Worm (Caenorhabditis elegans) whole organism, mixed stage, embryonic: ENCODE measurements around the gene ins-2.

Experiments
- M03D4.4 ChIP-seq: sonication (generic microtip); optimal IDR thresholded peaks from 2 replicates; lab custom pipeline; 2017; ENCODE audit warnings: mild to moderate bottlenecking, missing genetic modification characterization, missing compliant biosample characterization
- bed-3 ChIP-seq: fragments of 200-800 bp; sonication (Bioruptor generic); optimal IDR thresholded peaks from 3 replicates; lab custom pipeline; 2018; ENCODE audit warnings: mild to moderate bottlenecking, missing genetic modification characterization, moderate library complexity, missing compliant biosample characterization
- blmp-1 ChIP-seq: fragments of 150-350 bp; optimal IDR thresholded peaks from 2 replicates; lab custom pipeline; 2014; ENCODE audit warnings: missing biosample characterization, missing genetic modification characterization
- ceh-39 ChIP-seq: fragments of 150-350 bp; optimal IDR thresholded peaks from 2 replicates; lab custom pipeline; 2014; ENCODE audit warnings: missing biosample characterization, missing genetic modification characterization
- ceh-43 ChIP-seq: fragments of 200-800 bp; sonication (Bioruptor generic); optimal IDR thresholded peaks from 2 replicates; lab custom pipeline; 2018; ENCODE audit warnings: mild to moderate bottlenecking, missing genetic modification characterization, moderate library complexity, missing compliant biosample characterization
- ceh-83 ChIP-seq: fragments of 200-800 bp; sonication (Bioruptor generic); optimal IDR thresholded peaks from 2 replicates; lab custom pipeline; 2018; ENCODE audit warnings: mild to moderate bottlenecking, missing genetic modification characterization, missing compliant biosample characterization
- ces-1 ChIP-seq: fragments of 150-350 bp; optimal IDR thresholded peaks from 2 replicates; lab custom pipeline; 2014; ENCODE audit warnings: missing biosample characterization, missing genetic modification reagents, missing genetic modification characterization
- cnd-1 ChIP-seq: fragments of 200-800 bp; sonication (Bioruptor generic); optimal IDR thresholded peaks from 2 replicates; lab custom pipeline; 2018; ENCODE audit warnings: mild to moderate bottlenecking, missing genetic modification characterization, missing compliant biosample characterization
- drap-1 ChIP-seq: fragments of 200-800 bp; sonication (Bioruptor generic); optimal IDR thresholded peaks from 3 replicates; lab custom pipeline; 2018; ENCODE audit warnings: mild to moderate bottlenecking, missing genetic modification characterization, missing compliant biosample characterization
- elt-1 ChIP-seq: sonication (generic microtip); optimal IDR thresholded peaks from 2 replicates; lab custom pipeline; 2017; ENCODE audit warnings: missing genetic modification characterization, mild to moderate bottlenecking, missing compliant biosample characterization, antibody characterized with exemption, moderate library complexity, borderline replicate concordance; ENCODE audit not compliant: insufficient read depth
- elt-3 ChIP-seq: fragments of 150-350 bp; optimal IDR thresholded peaks from 2 replicates; lab custom pipeline; 2014; ENCODE audit warnings: missing biosample characterization, missing genetic modification characterization
- flh-1 ChIP-seq: fragments of 200-800 bp; sonication (Bioruptor generic); optimal IDR thresholded peaks from 2 replicates; lab custom pipeline; 2018; ENCODE audit warnings: mild to moderate bottlenecking, missing genetic modification characterization, moderate library complexity, missing compliant biosample characterization
- ham-2 ChIP-seq: fragments of 200-800 bp; sonication (Bioruptor generic); optimal IDR thresholded peaks from 2 replicates; lab custom pipeline; 2018; ENCODE audit warnings: mild to moderate bottlenecking, missing genetic modification characterization, missing compliant biosample characterization
- hlh-1 ChIP-seq: fragments of 150-350 bp; optimal IDR thresholded peaks from 2 replicates; lab custom pipeline; 2014; ENCODE audit warnings: missing biosample characterization, missing genetic modification reagents, missing genetic modification characterization
- lin-13 ChIP-seq: fragments of 150-350 bp; optimal IDR thresholded peaks from 2 replicates; lab custom pipeline; 2014; ENCODE audit warnings: missing biosample characterization, missing genetic modification characterization
- lin-32 ChIP-seq: fragments of 200-800 bp; sonication (Bioruptor generic); optimal IDR thresholded peaks from 2 replicates; lab custom pipeline; 2018; ENCODE audit warnings: mild to moderate bottlenecking, missing genetic modification characterization, missing compliant biosample characterization
- lsy-2 ChIP-seq: fragments of 150-350 bp; optimal IDR thresholded peaks from 2 replicates; lab custom pipeline; 2014; ENCODE audit warnings: missing biosample characterization, missing genetic modification characterization
- mab-5 ChIP-seq: fragments of 150-350 bp; optimal IDR thresholded peaks from 2 replicates; lab custom pipeline; 2014; ENCODE audit warnings: missing biosample characterization, missing genetic modification characterization
- mep-1 ChIP-seq: fragments of 150-350 bp; optimal IDR thresholded peaks from 2 replicates; lab custom pipeline; 2017; ENCODE audit warnings: missing biosample characterization, missing genetic modification reagents, missing genetic modification characterization, inconsistent platforms
- mls-2 ChIP-seq: sonication (generic microtip); optimal IDR thresholded peaks from 2 replicates; lab custom pipeline; 2016; ENCODE audit warnings: mild to moderate bottlenecking, missing genetic modification characterization, moderate library complexity, missing compliant biosample characterization
- nhr-12 ChIP-seq: fragments of 150-350 bp; optimal IDR thresholded peaks from 2 replicates; lab custom pipeline; 2014; ENCODE audit warnings: missing biosample characterization, missing genetic modification characterization
- nhr-2 ChIP-seq: fragments of 150-350 bp; optimal IDR thresholded peaks from 2 replicates; lab custom pipeline; 2014; ENCODE audit warnings: missing biosample characterization, missing genetic modification characterization
- nhr-237 ChIP-seq: fragments of 150-350 bp; optimal IDR thresholded peaks from 2 replicates; lab custom pipeline; 2014; ENCODE audit warnings: missing biosample characterization, missing genetic modification characterization
- nhr-28 ChIP-seq: fragments of 150-350 bp; optimal IDR thresholded peaks from 2 replicates; lab custom pipeline; 2014; ENCODE audit warnings: missing biosample characterization, missing genetic modification characterization
- nhr-76 ChIP-seq: sonication (generic microtip); optimal IDR thresholded peaks from 2 replicates; lab custom pipeline; 2017; ENCODE audit warnings: missing biosample characterization, missing genetic modification characterization
- pha-4 ChIP-seq: fragments of 150-350 bp; optimal IDR thresholded peaks from 2 replicates; lab custom pipeline; 2018; ENCODE audit warnings: missing biosample characterization, missing genetic modification reagents, missing genetic modification characterization
- sem-2 ChIP-seq: fragments of 200-800 bp; sonication (Bioruptor generic); optimal IDR thresholded peaks from 2 replicates; lab custom pipeline; 2018; ENCODE audit warnings: mild to moderate bottlenecking, missing genetic modification characterization, missing compliant biosample characterization
- snpc-4 ChIP-seq: fragments of 150-350 bp; optimal IDR thresholded peaks from 2 replicates; lab custom pipeline; 2014; ENCODE audit warnings: missing biosample characterization, missing genetic modification characterization
- tbx-8 ChIP-seq: fragments of 200-800 bp; sonication (Bioruptor generic); optimal IDR thresholded peaks from 2 replicates; lab custom pipeline; 2018; ENCODE audit warnings: mild to moderate bottlenecking, missing genetic modification characterization, moderate library complexity, missing compliant biosample characterization
- unc-120 ChIP-seq: sonication (generic microtip); optimal IDR thresholded peaks from 2 replicates; lab custom pipeline; 2017; ENCODE audit warnings: missing genetic modification characterization, missing compliant biosample characterization; ENCODE audit not compliant: poor library complexity, severe bottlenecking
- unc-39 ChIP-seq: fragments of 150-350 bp; optimal IDR thresholded peaks from 2 replicates; lab custom pipeline; 2014; ENCODE audit warnings: missing biosample characterization, missing genetic modification characterization
- unc-62 ChIP-seq: fragments of 150-350 bp; optimal IDR thresholded peaks from 2 replicates; lab custom pipeline; 2014; ENCODE audit warnings: missing biosample characterization, missing genetic modification reagents, missing genetic modification characterization
- zip-8 ChIP-seq: fragments of 150-350 bp; optimal IDR thresholded peaks from 2 replicates; lab custom pipeline; 2014; ENCODE audit warnings: missing biosample characterization, missing genetic modification characterization
- ztf-11 ChIP-seq: fragments of 150-350 bp; optimal IDR thresholded peaks from 2 replicates; lab custom pipeline; 2014; ENCODE audit warnings: missing biosample characterization, missing genetic modification characterization

Gene ins-2

ce11 chrII:6016410-6016809, 28.1 kb downstream of the ins-2 start, which contains the start of gene ZK84.5:
TSS of gene ZK84.5 (minus strand) at chrII:6016510.
- no peak for TF ChIP-seq pha-4
- no peak for TF ChIP-seq snpc-4 (tag; lab: Kevin White, UChicago)
- TF ChIP-seq unc-39: no peak
- no peak for TF ChIP-seq sem-2 (GFP tag; lab: Kevin White, UChicago)
- TF ChIP-seq lsy-2: no peak
- TF ChIP-seq unc-120: no peak
- TF ChIP-seq bed-3 (GFP tag; lab: Kevin White, UChicago): no peak
- no peak for TF ChIP-seq ces-1 (GFP tag; lab: Kevin White, UChicago)
- no peak for TF ChIP-seq flh-1 (GFP tag; lab: Kevin White, UChicago)
- TF ChIP-seq elt-3 (tag; lab: Kevin White, UChicago): no peak
- no peak for TF ChIP-seq cnd-1 (tag; lab: Kevin White, UChicago)
- TF ChIP-seq ham-2 (GFP tag; lab: Kevin White, UChicago): no peak

- TF ChIP-seq ceh-83 (GFP tag; lab: Kevin White, UChicago) (no peak), nhr-28 (tag; lab: Kevin White, UChicago) (no peak), nhr-76 (no peak), blmp-1 (no peak), lin-32 (GFP tag; lab: Kevin White, UChicago) (no peak), nhr-237 (tag; lab: Kevin White, UChicago) (no peak), ztf-11 (tag; lab: Kevin White, UChicago) (no peak), hlh-1 (tag; lab: Kevin White, UChicago) (no peak), nhr-2 (no peak), ceh-43 (no peak), drap-1 (GFP tag; lab: Kevin White, UChicago) (no peak), M03D4.4 (tag; lab: Kevin White, UChicago) (no peak), lsy-2 (no peak), unc-39 (no peak), unc-120 (no peak), lin-13 (no peak), elt-1 (tag; lab: Kevin White, UChicago) (no peak)
Observed at ce11 chrII:6020353-6020752, 32.0 kb downstream of the ins-2 start, which contains the start of gene ZK84.1. TSS of gene ZK84.1 (plus strand) at chrII:6020653.

ce11 chrII:6022596-6022995, 34.3 kb downstream of the ins-2 start:
- TF ChIP-seq ceh-43 (no peak), nhr-237 (tag; lab: Kevin White, UChicago) (no peak), nhr-76 (no peak), M03D4.4 (tag; lab: Kevin White, UChicago) (no peak), pha-4 (no peak), unc-62 (GFP tag; lab: Kevin White, UChicago) (no peak)

- no peak for TF ChIP-seq nhr-2
- TF ChIP-seq ztf-11 (tag; lab: Kevin White, UChicago): no peak
- no peak for TF ChIP-seq sem-2 (GFP tag; lab: Kevin White, UChicago)
- TF ChIP-seq lin-13: no peak
- no peak for TF ChIP-seq M03D4.4 (tag; lab: Kevin White, UChicago)
- no peak for TF ChIP-seq unc-39
- TF ChIP-seq pha-4: no peak
- TF ChIP-seq ceh-39 (tag; lab: Kevin White, UChicago): no peak
- no peak for TF ChIP-seq lin-32 (GFP tag; lab: Kevin White, UChicago)
- no peak for TF ChIP-seq mls-2 (tag; lab: Kevin White, UChicago)
- no peak for TF ChIP-seq unc-120
- no peak for TF ChIP-seq ceh-83 (GFP tag; lab: Kevin White, UChicago)
- no peak for TF ChIP-seq zip-8
- TF ChIP-seq ham-2 (GFP tag; lab: Kevin White, UChicago): no peak
- TF ChIP-seq ces-1 (GFP tag; lab: Kevin White, UChicago): no peak
- TF ChIP-seq nhr-12 (tag; lab: Kevin White, UChicago): no peak
- TF ChIP-seq hlh-1 (tag; lab: Kevin White, UChicago): no peak
- no peak for TF ChIP-seq cnd-1 (tag; lab: Kevin White, UChicago)
Observed at ce11 chrII:6024879-6025278, 36.6 kb downstream of the ins-2 start, which contains the start of gene R12C12.9. TSS of gene R12C12.9 (minus strand) at chrII:6024979.

- no peak for TF ChIP-seq nhr-2
- no peak for TF ChIP-seq ceh-39 (tag; lab: Kevin White, UChicago)
- no peak for TF ChIP-seq elt-1 (tag; lab: Kevin White, UChicago)
- TF ChIP-seq elt-3 (tag; lab: Kevin White, UChicago): no peak
- TF ChIP-seq M03D4.4 (tag; lab: Kevin White, UChicago): no peak
- TF ChIP-seq nhr-237 (tag; lab: Kevin White, UChicago): no peak
- no peak for TF ChIP-seq sem-2 (GFP tag; lab: Kevin White, UChicago)
- no peak for TF ChIP-seq nhr-12 (tag; lab: Kevin White, UChicago)
- no peak for TF ChIP-seq nhr-28 (tag; lab: Kevin White, UChicago)
- TF ChIP-seq ham-2 (GFP tag; lab: Kevin White, UChicago): no peak
- no peak for TF ChIP-seq drap-1 (GFP tag; lab: Kevin White, UChicago)
- TF ChIP-seq nhr-76: no peak
- no peak for TF ChIP-seq mep-1 (tag; lab: Kevin White, UChicago)
- TF ChIP-seq tbx-8: no peak
- no peak for TF ChIP-seq pha-4
- TF ChIP-seq mab-5: no peak
- no peak for TF ChIP-seq bed-3 (GFP tag; lab: Kevin White, UChicago)
- no peak for TF ChIP-seq mls-2 (tag; lab: Kevin White, UChicago)
- TF ChIP-seq snpc-4 (tag; lab: Kevin White, UChicago): no peak
- TF ChIP-seq, all 35 proteins: peak for 0
Observed at ce11 chrII:6025647-6026046, 37.3 kb downstream of the ins-2 start.
